Fruit fly (Drosophila melanogaster) whole organism, prepupa: Measurements from ENCODE around the gene ppk18.

Experiments used
- Blimp-1 ChIP-seq: fragments of 200-800 bp; sonication (Bioruptor generic); optimal IDR thresholded peaks from 3 replicates; lab custom pipeline; 2017; ENCODE audit warnings: missing biosample characterization, missing genetic modification characterization, mild to moderate bottlenecking, moderate library complexity, missing genetic modification reagents
- CG10631 ChIP-seq: fragments of 200-800 bp; sonication (Bioruptor generic); optimal IDR thresholded peaks from 2 replicates; lab custom pipeline; 2016; ENCODE audit warnings: missing biosample characterization, missing genetic modification characterization
- CG10669 ChIP-seq: fragments of 200-800 bp; sonication (Bioruptor generic); optimal IDR thresholded peaks from 3 replicates; lab custom pipeline; 2018; ENCODE audit warnings: missing biosample characterization, mild to moderate bottlenecking, missing genetic modification characterization, moderate library complexity
- CG11294 ChIP-seq: fragments of 200-800 bp; sonication (Bioruptor generic); IDR thresholded peaks from 2 replicates; pipeline ENCODE4 v1.3.6; 2022; ENCODE audit warnings: missing biosample characterization, missing genetic modification characterization
- CG11762 ChIP-seq: fragments of 200-800 bp; sonication (Bioruptor generic); optimal IDR thresholded peaks from 3 replicates; lab custom pipeline; 2016; ENCODE audit warnings: missing biosample characterization, missing genetic modification characterization; ENCODE audit not compliant: insufficient read depth
- CG11902 ChIP-seq: fragments of 200-800 bp; sonication (Bioruptor generic); optimal IDR thresholded peaks from 3 replicates; lab custom pipeline; 2016; ENCODE audit warnings: missing biosample characterization, missing genetic modification characterization
- CG15336 ChIP-seq: fragments of 200-800 bp; sonication (Bioruptor generic); IDR thresholded peaks from 2 replicates; pipeline ENCODE4 v1.3.6; 2022; ENCODE audit warnings: missing biosample characterization, missing genetic modification characterization
- CG1621 ChIP-seq: fragments of 200-800 bp; sonication (Bioruptor generic); optimal IDR thresholded peaks from 3 replicates; lab custom pipeline; 2018; ENCODE audit warnings: missing biosample characterization, mild to moderate bottlenecking, missing genetic modification characterization
- CG16779 ChIP-seq: fragments of 200-800 bp; sonication (Bioruptor generic); optimal IDR thresholded peaks from 3 replicates; lab custom pipeline; 2017; ENCODE audit warnings: missing biosample characterization, mild to moderate bottlenecking, missing genetic modification characterization
- CG31627 ChIP-seq: fragments of 200-800 bp; sonication (Bioruptor generic); optimal IDR thresholded peaks from 3 replicates; lab custom pipeline; 2016; ENCODE audit warnings: missing biosample characterization, missing genetic modification characterization
- CG32006 ChIP-seq: fragments of 200-800 bp; sonication (Bioruptor generic); optimal IDR thresholded peaks from 3 replicates; lab custom pipeline; 2017; ENCODE audit warnings: missing biosample characterization, mild to moderate bottlenecking, missing genetic modification characterization
- CG34406 ChIP-seq: fragments of 200-800 bp; sonication (Bioruptor generic); optimal IDR thresholded peaks from 3 replicates; lab custom pipeline; 2016; ENCODE audit warnings: missing biosample characterization, missing genetic modification characterization
- CG3919 ChIP-seq: fragments of 200-800 bp; sonication (Bioruptor generic); optimal IDR thresholded peaks from 3 replicates; lab custom pipeline; 2016; ENCODE audit warnings: missing biosample characterization, missing genetic modification characterization
- CG4318 ChIP-seq: fragments of 200-800 bp; sonication (Bioruptor generic); optimal IDR thresholded peaks from 3 replicates; lab custom pipeline; 2017; ENCODE audit warnings: missing biosample characterization, mild to moderate bottlenecking, missing genetic modification characterization
- CG6163 ChIP-seq: fragments of 200-800 bp; sonication (Bioruptor generic); IDR thresholded peaks from 3 replicates; pipeline ENCODE4 v1.3.6; 2022; ENCODE audit warnings: missing biosample characterization, missing genetic modification characterization
- CG6276 ChIP-seq: fragments of 200-800 bp; sonication (Bioruptor generic); optimal IDR thresholded peaks from 2 replicates; lab custom pipeline; 2017; ENCODE audit warnings: missing biosample characterization, mild to moderate bottlenecking, missing genetic modification characterization
- CG6808 ChIP-seq: fragments of 200-800 bp; sonication (Bioruptor generic); optimal IDR thresholded peaks from 3 replicates; lab custom pipeline; 2017; ENCODE audit warnings: missing biosample characterization, missing genetic modification characterization, mild to moderate bottlenecking, moderate library complexity, missing genetic modification reagents
- CG8119 ChIP-seq: fragments of 200-800 bp; sonication (Bioruptor generic); IDR thresholded peaks from 3 replicates; pipeline ENCODE4 v1.3.6; 2022; ENCODE audit warnings: missing biosample characterization, missing genetic modification characterization
- CG8319 ChIP-seq: fragments of 200-800 bp; sonication (Bioruptor generic); optimal IDR thresholded peaks from 3 replicates; lab custom pipeline; 2016; ENCODE audit warnings: missing biosample characterization, missing genetic modification characterization
- CG8632 ChIP-seq: fragments of 200-800 bp; sonication (Bioruptor generic); optimal IDR thresholded peaks from 3 replicates; lab custom pipeline; 2016; ENCODE audit warnings: missing biosample characterization, missing genetic modification characterization
- CG9139 ChIP-seq: fragments of 200-800 bp; sonication (Bioruptor generic); optimal IDR thresholded peaks from 3 replicates; lab custom pipeline; 2017; ENCODE audit warnings: missing biosample characterization, mild to moderate bottlenecking, missing genetic modification characterization
- Eip75B ChIP-seq: fragments of 200-800 bp; sonication (Bioruptor generic); optimal IDR thresholded peaks from 3 replicates; lab custom pipeline; 2016; ENCODE audit warnings: missing biosample characterization, missing genetic modification characterization
- Eip78C ChIP-seq: fragments of 200-800 bp; sonication (Bioruptor generic); peaks from one replicate; lab custom pipeline; 2016; ENCODE audit warnings: missing biosample characterization, missing genetic modification characterization
- Eip93F ChIP-seq: fragments of 200-800 bp; sonication (Bioruptor generic); optimal IDR thresholded peaks from 2 replicates; lab custom pipeline; 2016; ENCODE audit warnings: missing biosample characterization, mild to moderate bottlenecking, missing genetic modification characterization
- Ets21C ChIP-seq: fragments of 200-800 bp; sonication (Bioruptor generic); optimal IDR thresholded peaks from 3 replicates; lab custom pipeline; 2016; ENCODE audit warnings: missing biosample characterization, missing genetic modification characterization
- Ets96B ChIP-seq: fragments of 200-800 bp; optimal IDR thresholded peaks from 2 replicates; lab custom pipeline; 2019; ENCODE audit warnings: missing biosample characterization, mild to moderate bottlenecking, missing genetic modification characterization, moderate library complexity
- Gug ChIP-seq: fragments of 200-800 bp; sonication (Bioruptor generic); IDR thresholded peaks from 2 replicates; pipeline ENCODE4 v1.3.6; 2022; ENCODE audit warnings: missing biosample characterization, missing genetic modification characterization
- Hr38 ChIP-seq: sonication (Bioruptor generic); optimal IDR thresholded peaks from 2 replicates; lab custom pipeline; 2016; ENCODE audit warnings: missing biosample characterization, missing genetic modification characterization
- Hr39 ChIP-seq: fragments of 200-800 bp; sonication (Bioruptor generic); optimal IDR thresholded peaks from 2 replicates; lab custom pipeline; 2016; ENCODE audit warnings: missing biosample characterization, missing genetic modification characterization
- Hr4 ChIP-seq: fragments of 200-800 bp; sonication (Bioruptor generic); optimal IDR thresholded peaks from 3 replicates; lab custom pipeline; 2016; ENCODE audit warnings: missing biosample characterization, missing genetic modification characterization
- Met ChIP-seq: fragments of 200-800 bp; sonication (Bioruptor generic); optimal IDR thresholded peaks from 3 replicates; lab custom pipeline; 2016; ENCODE audit warnings: missing biosample characterization, missing genetic modification characterization
- OdsH ChIP-seq: fragments of 200-800 bp; sonication (Bioruptor generic); optimal IDR thresholded peaks from 3 replicates; lab custom pipeline; 2016; ENCODE audit warnings: missing biosample characterization, missing genetic modification characterization
- Sox102F ChIP-seq: fragments of 200-800 bp; sonication (Bioruptor generic); optimal IDR thresholded peaks from 2 replicates; lab custom pipeline; 2016; ENCODE audit warnings: missing biosample characterization, mild to moderate bottlenecking, missing genetic modification characterization
- Sox14 ChIP-seq: fragments of 200-800 bp; sonication (Bioruptor generic); optimal IDR thresholded peaks from 3 replicates; lab custom pipeline; 2016; ENCODE audit warnings: missing biosample characterization, missing genetic modification characterization
- Sox15 ChIP-seq: fragments of 200-800 bp; sonication (Bioruptor generic); optimal IDR thresholded peaks from 3 replicates; lab custom pipeline; 2016; ENCODE audit warnings: missing biosample characterization, missing genetic modification characterization
- achi ChIP-seq: fragments of 200-800 bp; sonication (Bioruptor generic); optimal IDR thresholded peaks from 3 replicates; lab custom pipeline; 2016; ENCODE audit warnings: missing biosample characterization, missing genetic modification characterization
- cyc ChIP-seq: fragments of 200-800 bp; sonication (Bioruptor generic); optimal IDR thresholded peaks from 3 replicates; lab custom pipeline; 2016; ENCODE audit warnings: missing biosample characterization, missing genetic modification characterization
- dac ChIP-seq: fragments of 200-800 bp; sonication (Bioruptor generic); optimal IDR thresholded peaks from 2 replicates; lab custom pipeline; 2017; ENCODE audit warnings: missing biosample characterization, mild to moderate bottlenecking, missing genetic modification characterization
- eg ChIP-seq: fragments of 200-800 bp; sonication (Bioruptor generic); IDR thresholded peaks from 3 replicates; pipeline ENCODE4 v1.3.6; 2022; ENCODE audit warnings: missing biosample characterization, missing genetic modification characterization
- esn ChIP-seq: fragments of 200-800 bp; sonication (Bioruptor generic); optimal IDR thresholded peaks from 2 replicates; lab custom pipeline; 2016; ENCODE audit warnings: missing biosample characterization, mild to moderate bottlenecking, missing genetic modification characterization, moderate library complexity
- fd59A ChIP-seq: fragments of 200-800 bp; sonication (Bioruptor generic); optimal IDR thresholded peaks from 2 replicates; lab custom pipeline; 2017; ENCODE audit warnings: missing biosample characterization, mild to moderate bottlenecking, missing genetic modification characterization, missing genetic modification reagents
- fd85E ChIP-seq: fragments of 200-800 bp; sonication (Bioruptor generic); optimal IDR thresholded peaks from 3 replicates; lab custom pipeline; 2016; ENCODE audit warnings: missing biosample characterization, missing genetic modification characterization
- net ChIP-seq: fragments of 200-800 bp; sonication (Bioruptor generic); optimal IDR thresholded peaks from 3 replicates; lab custom pipeline; 2016; ENCODE audit warnings: missing biosample characterization, missing genetic modification characterization
- pdm3 ChIP-seq: fragments of 200-800 bp; sonication (Bioruptor generic); optimal IDR thresholded peaks from 3 replicates; lab custom pipeline; 2016; ENCODE audit warnings: missing biosample characterization, missing genetic modification characterization
- salr ChIP-seq, 2 experiments: fragments of 200-800 bp; sonication (Bioruptor generic); optimal IDR thresholded peaks; 3 replicates each; lab custom pipeline; 2016 to 2018; ENCODE audit warnings: missing biosample characterization in 2 of 2, missing genetic modification characterization in 2 of 2, mild to moderate bottlenecking in 1 of 2
- svp ChIP-seq: fragments of 200-800 bp; sonication (Bioruptor generic); peaks from one replicate; lab custom pipeline; 2016; ENCODE audit warnings: missing biosample characterization, missing genetic modification characterization
- topi ChIP-seq: fragments of 200-800 bp; sonication (Bioruptor generic); optimal IDR thresholded peaks from 3 replicates; lab custom pipeline; 2016; ENCODE audit warnings: missing biosample characterization, missing genetic modification characterization
- vri ChIP-seq: fragments of 200-800 bp; sonication (Bioruptor generic); optimal IDR thresholded peaks from 3 replicates; lab custom pipeline; 2016; ENCODE audit warnings: missing biosample characterization, mild to moderate bottlenecking, missing genetic modification characterization

ppk18 gene

dm6 chr2L:9736000-9736695 is 34.6 kb downstream of the ppk18 start, which contains the start of gene CG13117 (continued):
- peak; percentile 68 for TF ChIP-seq CG32006 (GFP tag; lab: Kevin White, UChicago)
- peak; percentile 59 for TF ChIP-seq CG31627 (GFP tag; lab: Kevin White, UChicago)
- TF ChIP-seq Blimp-1 = peak; percentile 12
- peak; percentile 61 for TF ChIP-seq Met (GFP tag; lab: Kevin White, UChicago)
- peak; percentile 4 for TF ChIP-seq Sox15 (GFP tag; lab: Kevin White, UChicago)
- peak; percentile 41 for TF ChIP-seq CG3919 (GFP tag; lab: Kevin White, UChicago)
- peak; percentile 54; the same call in 2 of the 3 replicates for TF ChIP-seq eg (GFP tag; lab: Robert Waterston, UW)
- peak; percentile 23 for TF ChIP-seq CG10669 (GFP tag; lab: Kevin White, UChicago)
- peak; percentile 65 for TF ChIP-seq esn
- peak; percentile 59 for TF ChIP-seq topi (GFP tag; lab: Kevin White, UChicago)
- peak; percentile 37 for TF ChIP-seq CG6276
- peak; percentile 40 for TF ChIP-seq CG4318 (GFP tag; lab: Kevin White, UChicago)
- peak; percentile 49 for TF ChIP-seq Eip75B (GFP tag; lab: Kevin White, UChicago)
- TF ChIP-seq Eip93F (GFP tag; lab: Kevin White, UChicago) = no peak
- TF ChIP-seq CG9139 (GFP tag; lab: Kevin White, UChicago) = no peak
- TF ChIP-seq Ets21C (GFP tag; lab: Kevin White, UChicago) = peak; percentile 37
- TF ChIP-seq CG6808 (GFP tag; lab: Kevin White, UChicago) = peak; percentile 50
- TF ChIP-seq pdm3 = peak; percentile 39
- peak; percentile 16 for TF ChIP-seq OdsH (GFP tag; lab: Kevin White, UChicago)
- TF ChIP-seq CG1621 (tag; lab: Kevin White, UChicago) = no peak
- TF ChIP-seq dac = no peak
- TF ChIP-seq CG16779 (tag; lab: Kevin White, UChicago) = no peak
- peak; percentile 31; the same call in 1 of the 3 replicates for TF ChIP-seq CG8119
- TF ChIP-seq CG6163 (GFP tag; lab: Robert Waterston, UW) = peak; percentile 68
- peak; percentile 88 for TF ChIP-seq svp
- TF ChIP-seq CG10631 (GFP tag; lab: Kevin White, UChicago) = peak; percentile 28
- TF ChIP-seq Hr39 (GFP tag; lab: Kevin White, UChicago) = peak; percentile 48
- TF ChIP-seq achi (GFP tag; lab: Kevin White, UChicago) = peak; percentile 12
- peak; percentile 49 for TF ChIP-seq Hr4 (GFP tag; lab: Kevin White, UChicago)
- TF ChIP-seq Sox14 (GFP tag; lab: Kevin White, UChicago) = peak; percentile 29
- TF ChIP-seq fd85E (GFP tag; lab: Kevin White, UChicago) = no peak
- TF ChIP-seq Gug = peak; percentile 22; the same call in 1 of the 2 replicates
- peak; percentile 55 for TF ChIP-seq cyc (GFP tag; lab: Kevin White, UChicago)
- TF ChIP-seq vri (GFP tag; lab: Kevin White, UChicago) = no peak
- TF ChIP-seq CG11762 = peak; percentile 18
- peak; percentile 5 for TF ChIP-seq CG8319 (GFP tag; lab: Kevin White, UChicago)
- TF ChIP-seq fd59A = peak; percentile 51
- TF ChIP-seq CG11294 (GFP tag; lab: Robert Waterston, UW) = no peak
- TF ChIP-seq CG34406 = peak; percentile 48
- TF ChIP-seq Ets96B (tag; lab: Kevin White, UChicago) = peak; percentile 25
- TF ChIP-seq Hr38 = no peak
- TF ChIP-seq Eip78C (GFP tag; lab: Kevin White, UChicago) = peak; percentile 89

DNA sequence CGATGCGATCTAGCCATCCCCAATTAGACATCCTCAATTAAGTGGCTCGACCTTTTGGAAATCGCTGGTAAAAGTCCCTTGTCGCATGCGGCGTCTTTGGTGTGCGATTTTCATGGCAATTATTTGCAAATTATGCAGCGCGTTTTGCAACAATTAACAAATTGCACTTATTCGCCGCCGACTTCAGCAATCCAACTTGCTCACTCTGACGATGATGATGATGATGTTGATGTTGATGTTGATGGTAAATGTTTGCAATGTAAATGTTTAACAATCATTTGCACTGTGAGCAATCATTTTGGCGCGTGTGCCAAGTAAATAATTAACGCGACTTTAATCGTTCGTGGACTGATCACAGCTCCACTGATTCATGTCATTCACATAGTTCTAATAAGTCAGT is 36.7 kb downstream of the ppk18 start:
- TF ChIP-seq net (no peak), eg (GFP tag; lab: Robert Waterston, UW) (0 out of 3 replicates have a peak, but pooled peaks have one; percentile 21), salr (GFP tag; optimal IDR thresholded peaks at IDR 0.05; lab: Kevin White, UChicago) (peak in 1 of 2 experiments; percentile 28), CG15336 (GFP tag; lab: Robert Waterston, UW) (no peak), CG9139 (GFP tag; lab: Kevin White, UChicago) (no peak), dac (no peak), Gug (no peak), CG8119 (no peak), CG3919 (GFP tag; lab: Kevin White, UChicago) (peak; percentile 47), cyc (GFP tag; lab: Kevin White, UChicago) (no peak), CG8632 (GFP tag; lab: Kevin White, UChicago) (peak; percentile 21), CG11762 (no peak), CG10669 (GFP tag; lab: Kevin White, UChicago) (peak; percentile 20), CG10631 (GFP tag; lab: Kevin White, UChicago) (no peak), CG11294 (GFP tag; lab: Robert Waterston, UW) (no peak), svp (no peak), Eip78C (GFP tag; lab: Kevin White, UChicago) (peak; percentile 77), CG16779 (tag; lab: Kevin White, UChicago) (no peak), CG34406 (peak; percentile 38), Ets96B (tag; lab: Kevin White, UChicago) (no peak), CG4318 (GFP tag; lab: Kevin White, UChicago) (no peak), CG11902 (GFP tag; lab: Kevin White, UChicago) (no peak), Hr38 (no peak), fd59A (no peak), Sox102F (GFP tag; lab: Kevin White, UChicago) (no peak)
